Fruit fly (Drosophila melanogaster): Measurements from ENCODE around the gene Ocho.
A peak's percentile ranks its signal among the peaks of the same experiment; 100 is the strongest.

Ocho gene

DNA sequence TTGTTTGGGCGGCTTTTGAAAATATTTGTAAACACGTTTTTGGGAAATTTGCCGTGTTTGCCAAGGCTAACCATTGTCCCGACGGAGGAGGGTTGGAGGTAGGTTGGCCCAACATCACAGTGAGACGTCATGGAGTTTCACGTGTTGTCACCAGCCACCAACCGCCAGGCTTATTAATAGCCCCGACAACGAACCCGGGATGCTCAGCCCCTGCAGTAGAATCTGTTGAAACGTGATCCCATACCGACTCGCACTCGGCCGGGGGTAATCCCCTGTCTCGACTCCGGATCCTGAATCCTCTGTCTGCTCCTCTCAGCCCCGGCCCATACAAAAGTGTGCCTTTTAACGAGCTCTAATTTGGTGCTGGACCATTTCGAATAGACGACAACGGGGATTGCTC, 14.1 kb upstream of the Ocho start (continued):
- TF ChIP-seq pros (GFP tag; optimal IDR thresholded peaks at IDR 0.05) (peak; percentile 80), otp (GFP tag; IDR thresholded peaks at IDR 0.05) (no peak), NC2α (GFP tag; optimal IDR thresholded peaks at IDR 0.05) (no peak), CG1647 (GFP tag; optimal IDR thresholded peaks at IDR 0.05) (no peak), CoRest (tag; optimal IDR thresholded peaks at IDR 0.05) (no peak), seq (GFP tag; IDR thresholded peaks at IDR 0.05) (no peak), Dbx (GFP tag; IDR thresholded peaks at IDR 0.05) (no peak), CG12104 (GFP tag; optimal IDR thresholded peaks at IDR 0.05) (no peak), tll (GFP tag; optimal IDR thresholded peaks at IDR 0.05) (peak in 1 of 2 experiments; percentile 10), nau (GFP tag; optimal IDR thresholded peaks at IDR 0.05) (no peak), CG2712 (tag; optimal IDR thresholded peaks at IDR 0.05) (no peak), lab (GFP tag; optimal IDR thresholded peaks at IDR 0.05) (no peak), ERR (GFP tag; optimal IDR thresholded peaks at IDR 0.05) (no peak), CG2199 (GFP tag; IDR thresholded peaks at IDR 0.05) (peak; percentile 71; the same call in 1 of the 3 replicates), chinmo (GFP tag; IDR thresholded peaks at IDR 0.05; ENCODE audit: partially characterized antibody) (no peak), twi (tag; optimal IDR thresholded peaks at IDR 0.05) (peak; percentile 95), CG3838 (GFP tag; optimal IDR thresholded peaks at IDR 0.05) (no peak), peb (GFP tag; IDR thresholded peaks at IDR 0.05) (no peak), oc (tag; optimal IDR thresholded peaks at IDR 0.05) (peak; percentile 27), Rx (GFP tag; IDR thresholded peaks at IDR 0.05) (no peak), Xbp1 (GFP tag; optimal IDR thresholded peaks at IDR 0.05) (no peak), D (optimal IDR thresholded peaks at IDR 0.05) (peak; percentile 98), D (GFP tag; optimal IDR thresholded peaks at IDR 0.05) (peak; percentile 12), Hr39 (optimal IDR thresholded peaks at IDR 0.05) (no peak), CG7372 (GFP tag; IDR thresholded peaks at IDR 0.05) (no peak), vnd (GFP tag; IDR thresholded peaks at IDR 0.05; ENCODE audit: partially characterized antibody) (no peak), Camta (GFP tag; optimal IDR thresholded peaks at IDR 0.05) (no peak)

DNA sequence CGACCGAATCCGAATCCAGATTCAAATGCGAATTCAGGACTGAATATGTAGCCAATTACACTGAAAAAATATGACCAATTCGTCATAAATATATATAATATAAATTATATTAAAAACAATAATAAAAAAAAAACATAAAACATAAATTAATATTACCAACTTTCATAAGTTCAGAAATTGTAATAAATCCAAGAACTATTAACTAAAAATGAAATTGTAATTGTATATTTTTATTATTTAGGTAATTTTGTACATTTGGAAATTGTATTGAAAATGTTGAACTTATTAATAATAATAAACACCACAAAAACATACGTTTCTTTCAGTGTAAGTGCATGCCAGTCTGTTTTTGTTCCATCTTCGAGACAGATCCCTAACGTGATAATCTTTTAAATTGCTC, 13.6 kb upstream of the Ocho start:
- TF ChIP-seq Sox100B (GFP tag; optimal IDR thresholded peaks at IDR 0.05) = peak; percentile 19
- TF ChIP-seq chinmo (GFP tag; IDR thresholded peaks at IDR 0.05; ENCODE audit: partially characterized antibody) = no peak
- TF ChIP-seq CG17829 (tag; optimal IDR thresholded peaks at IDR 0.05) = peak; percentile 81
- TF ChIP-seq az2 (GFP tag; optimal IDR thresholded peaks at IDR 0.05) = peak; percentile 17
- peak; percentile 43 for TF ChIP-seq unpg (GFP tag; optimal IDR thresholded peaks at IDR 0.05)
- TF ChIP-seq al (GFP tag; IDR thresholded peaks at IDR 0.05) = no peak
- peak; percentile 13 for TF ChIP-seq ac (GFP tag; optimal IDR thresholded peaks at IDR 0.05)
- peak; percentile 29 for TF ChIP-seq fd96Cb (tag; optimal IDR thresholded peaks at IDR 0.05)
- peak; percentile 81 for TF ChIP-seq CG10979 (tag; optimal IDR thresholded peaks at IDR 0.05)
- TF ChIP-seq trem (tag; optimal IDR thresholded peaks at IDR 0.05) = peak; percentile 3
- TF ChIP-seq dmrt11E (tag; optimal IDR thresholded peaks at IDR 0.05) = peak; percentile 92
- no peak for TF ChIP-seq chm (GFP tag; IDR thresholded peaks at IDR 0.05)
- peak; percentile 46 for TF ChIP-seq CG8388 (GFP tag; optimal IDR thresholded peaks at IDR 0.05)
- TF ChIP-seq CG7556 (GFP tag; optimal IDR thresholded peaks at IDR 0.05) = peak; percentile 48
- TF ChIP-seq Xrp1 (GFP tag; IDR thresholded peaks at IDR 0.05) = peak; percentile 59
- peak; percentile 89 for TF ChIP-seq CG15479 (GFP tag; optimal IDR thresholded peaks at IDR 0.05)
- TF ChIP-seq Hand (GFP tag; optimal IDR thresholded peaks at IDR 0.05) = no peak
- TF ChIP-seq gcm (GFP tag; optimal IDR thresholded peaks at IDR 0.05) = peak; percentile 44
- no peak for TF ChIP-seq MBD-R2 (GFP tag; IDR thresholded peaks at IDR 0.05)
- peak; percentile 16 for TF ChIP-seq CG16815 (GFP tag; optimal IDR thresholded peaks at IDR 0.05)
- no peak for TF ChIP-seq CG11560 (tag; IDR thresholded peaks at IDR 0.05)
- no peak for TF ChIP-seq CG16779 (GFP tag; IDR thresholded peaks at IDR 0.05)
- TF ChIP-seq prd (optimal IDR thresholded peaks at IDR 0.05) = no peak
- peak; percentile 76 for TF ChIP-seq prd (GFP tag; IDR thresholded peaks at IDR 0.05)
- TF ChIP-seq CG18262 (tag; optimal IDR thresholded peaks at IDR 0.05) = peak; percentile 87
- peak; percentile 56 for TF ChIP-seq Elba2 (GFP tag; optimal IDR thresholded peaks at IDR 0.05)
- peak; percentile 7 for TF ChIP-seq CG10462 (GFP tag; optimal IDR thresholded peaks at IDR 0.05)
